Worm (Caenorhabditis elegans): Measurements from ENCODE around the gene col-3.

Gene col-3

DNA sequence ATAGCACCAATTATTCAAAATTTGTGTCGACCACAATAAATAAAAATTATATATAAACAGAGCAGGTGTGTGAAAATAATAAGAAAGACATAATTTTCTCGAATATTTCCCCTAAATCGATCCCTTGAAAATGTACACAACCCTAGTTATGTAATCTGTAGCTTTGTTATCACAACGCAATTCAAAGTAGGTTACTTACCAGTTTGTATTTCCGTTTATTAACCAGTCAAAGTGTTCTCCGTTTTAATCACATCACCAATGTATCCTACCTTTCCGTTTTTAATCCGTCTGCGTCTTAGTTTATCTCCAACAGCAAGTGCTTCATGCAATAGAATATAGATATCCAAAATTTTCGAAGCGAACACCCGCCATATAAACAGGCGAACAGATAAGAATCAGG, 28.7 kb downstream of the col-3 start:
- TF ChIP-seq unc-62 (GFP tag; optimal IDR thresholded peaks at IDR 0.05): no peak

DNA sequence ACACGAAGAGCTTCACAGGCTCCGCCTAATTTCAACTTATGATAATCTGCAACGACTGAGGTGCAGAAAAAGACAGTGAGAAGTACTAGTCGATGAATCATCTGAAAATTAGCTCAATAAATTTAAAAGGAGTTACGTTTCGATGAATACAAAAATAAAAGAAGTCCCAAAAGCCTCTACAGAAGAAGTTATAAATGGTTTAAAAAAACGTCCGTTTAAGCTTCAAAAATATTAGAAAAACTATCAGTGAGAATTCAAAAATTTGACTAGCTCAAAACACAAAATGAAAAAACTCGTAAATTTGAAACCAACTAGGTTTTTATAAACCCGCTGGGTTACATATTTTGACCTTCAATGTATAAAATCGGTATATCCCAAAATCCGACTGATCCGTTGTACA, 31.4 kb downstream of the col-3 start, which contains the start of gene T11B7.5:
Gene T11B7.5, minus strand, starts transcription at position 101 of the 400 bp plus-strand sequence.
- no peak for TF ChIP-seq unc-62 (GFP tag; optimal IDR thresholded peaks at IDR 0.05)

DNA sequence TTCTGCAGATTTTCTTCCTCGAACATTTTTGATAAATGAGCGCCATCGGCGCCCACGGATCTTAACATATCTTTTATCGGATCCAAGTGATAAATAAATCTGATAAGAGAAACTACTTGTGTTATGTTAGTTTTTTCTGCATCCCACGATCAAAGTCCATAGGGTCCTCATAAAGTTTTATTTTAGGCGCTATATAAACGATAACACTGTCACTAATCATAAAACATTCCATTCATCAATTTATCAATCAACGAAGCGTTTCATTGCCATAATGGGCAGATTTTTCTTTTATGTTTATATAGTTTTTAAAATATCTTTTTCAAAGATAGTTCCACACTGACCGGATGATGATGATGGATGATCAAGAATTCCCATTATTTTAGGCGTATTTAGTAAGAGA, 40.1 kb downstream of the col-3 start:
- no peak for TF ChIP-seq unc-62 (GFP tag; optimal IDR thresholded peaks at IDR 0.05)

DNA sequence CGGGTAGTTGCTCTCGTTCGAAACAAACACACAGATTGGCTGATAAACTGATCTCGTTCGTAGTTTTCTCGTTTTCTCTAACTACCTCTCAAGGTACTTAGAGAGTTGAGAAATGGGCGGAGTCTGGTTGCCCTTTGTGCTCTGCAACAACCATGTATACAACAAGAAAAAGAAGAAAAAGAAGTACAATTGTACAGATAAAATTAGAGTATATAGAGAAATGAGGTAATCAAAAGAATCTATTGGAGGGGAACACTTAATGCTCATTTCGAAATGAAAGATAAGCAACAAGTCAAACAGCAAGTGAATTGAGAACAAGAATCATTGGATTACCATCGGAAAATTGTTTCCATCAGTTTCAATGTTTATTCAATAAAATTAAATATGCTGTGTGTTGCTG, 40.8 kb downstream of the col-3 start, which contains the start of gene C09G9.1:
Gene C09G9.1, minus strand, starts transcription at position 143 of the 400 bp plus-strand sequence.
- TF ChIP-seq unc-62 (GFP tag; optimal IDR thresholded peaks at IDR 0.05): no peak

DNA sequence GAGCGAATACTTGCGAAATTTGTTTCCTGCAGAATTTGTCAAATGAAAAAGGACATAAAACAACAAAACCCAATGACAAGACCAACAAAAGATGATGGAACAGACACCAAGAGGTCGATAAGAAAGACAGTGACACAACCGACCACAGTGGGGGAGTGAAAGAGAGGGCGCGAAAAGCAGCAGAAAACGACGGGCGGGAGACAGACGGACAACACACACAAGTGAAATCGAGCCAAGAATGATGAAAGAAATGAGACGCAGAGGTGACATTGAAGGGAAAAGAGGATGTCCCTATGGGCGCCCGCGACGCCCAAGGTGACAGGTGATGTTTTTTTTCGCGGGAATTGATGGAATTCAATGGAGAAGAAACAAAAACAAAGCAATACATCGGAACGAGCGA, 41.5 kb downstream of the col-3 start:
- no peak for TF ChIP-seq unc-62 (GFP tag; optimal IDR thresholded peaks at IDR 0.05)

DNA sequence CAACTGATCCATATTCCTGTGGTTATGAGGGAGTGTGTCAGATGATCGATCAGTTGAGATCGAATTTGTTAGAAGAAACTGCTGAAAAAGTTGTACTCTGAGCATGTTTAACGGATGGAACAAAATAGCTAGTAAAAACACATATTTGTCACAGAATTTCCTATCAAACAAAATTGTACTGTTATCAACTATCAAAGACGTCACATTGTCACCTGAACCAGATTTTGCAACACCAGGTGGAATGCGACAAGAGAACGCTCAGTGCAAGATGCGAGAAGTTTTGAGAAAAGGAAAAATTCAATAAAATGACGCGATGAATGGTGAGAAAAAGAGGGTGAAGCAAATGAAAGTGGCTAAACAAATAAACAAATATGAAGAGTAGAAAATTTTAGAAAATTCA, 43.0 kb downstream of the col-3 start:
- TF ChIP-seq unc-62 (GFP tag; optimal IDR thresholded peaks at IDR 0.05): no peak

DNA sequence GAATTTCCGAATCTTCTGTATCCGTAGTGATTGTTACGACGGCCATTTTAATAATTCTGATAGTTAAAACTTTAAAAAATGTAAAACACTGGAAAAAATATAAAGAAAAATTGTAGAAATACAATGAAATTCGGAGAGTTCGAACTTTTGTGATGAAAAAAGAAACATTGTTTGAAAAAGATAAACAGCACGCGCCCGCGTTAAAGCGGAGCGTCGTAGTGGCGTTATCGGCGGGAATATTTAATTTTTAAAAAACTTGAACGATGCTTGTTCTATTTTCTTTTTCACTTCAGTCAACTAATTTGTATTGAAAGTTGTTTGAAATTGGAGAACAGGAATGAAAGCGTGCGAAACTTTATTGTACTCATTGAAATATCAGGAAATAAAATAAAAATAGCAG, 45.0 kb downstream of the col-3 start, which contains the start of gene npp-23:
Gene npp-23, minus strand, starts transcription at position 56 of the 400 bp plus-strand sequence.
- TF ChIP-seq unc-62 (GFP tag; optimal IDR thresholded peaks at IDR 0.05): no peak

DNA sequence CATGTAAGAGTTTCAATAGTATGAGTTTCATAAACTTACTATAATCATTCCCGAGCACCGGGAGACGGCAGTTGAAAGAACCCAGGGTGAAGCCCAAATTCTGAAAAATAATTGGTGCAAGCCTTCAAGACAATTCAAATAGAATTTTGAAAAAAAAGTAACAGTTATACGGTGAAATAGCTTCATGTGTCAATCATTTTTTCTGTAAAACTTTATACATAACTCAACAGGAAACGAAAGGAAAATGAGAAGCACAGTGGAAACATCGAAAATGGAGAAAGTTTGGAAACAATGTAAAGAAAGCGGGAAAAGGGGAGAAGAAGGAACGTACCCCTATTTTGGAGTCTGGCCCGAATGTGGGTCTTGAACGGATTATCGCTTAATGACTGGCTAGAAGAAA, 48.4 kb downstream of the col-3 start, which contains the start of gene C09G9.3:
Gene C09G9.3, minus strand, starts transcription at position 101 of the 400 bp plus-strand sequence.
- TF ChIP-seq unc-62 (GFP tag; optimal IDR thresholded peaks at IDR 0.05): no peak

DNA sequence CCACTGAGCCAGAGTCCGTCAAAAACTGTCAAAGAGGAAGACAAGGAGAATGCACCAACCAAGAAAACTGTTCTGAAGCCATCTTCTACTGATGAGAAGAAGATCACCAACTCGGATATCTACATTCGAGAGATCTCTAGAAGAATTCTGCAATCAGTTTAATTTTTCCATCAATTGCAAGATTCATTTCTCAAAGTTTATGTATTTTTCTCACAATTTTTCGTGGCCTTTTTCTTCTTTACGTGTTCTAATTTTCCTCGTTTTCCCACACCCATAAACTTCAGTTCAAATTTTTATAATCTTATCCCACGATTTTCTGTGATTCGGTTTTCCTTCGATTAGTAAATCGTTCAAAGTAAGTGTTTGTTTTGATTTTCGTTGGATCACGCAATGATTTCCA, 49.3 kb downstream of the col-3 start, which contains the start of gene hdl-2:
Gene hdl-2, plus strand, starts transcription at position 301 of the 400 bp plus-strand sequence.
- no peak for TF ChIP-seq unc-62 (GFP tag; optimal IDR thresholded peaks at IDR 0.05)

Measured in whole organism, dauer.